Worm (Caenorhabditis elegans) whole organism, L4 larva: ENCODE results near the gene ssna-1.
A peak's percentile ranks its signal among the peaks of the same experiment; 100 is the strongest.

Experiments
- D1046.2 ChIP-seq: fragments of 200-800 bp; sonication (Bioruptor generic); IDR thresholded peaks from 2 replicates; pipeline ENCODE4 v1.3.6; 2022; ENCODE audit warnings: missing genetic modification characterization, missing compliant biosample characterization
- F10B5.3 ChIP-seq: sonication (generic microtip); optimal IDR thresholded peaks from 2 replicates; lab custom pipeline; 2016; ENCODE audit warnings: mild to moderate bottlenecking, missing genetic modification characterization, missing compliant biosample characterization
- Y105C5A.15 ChIP-seq: fragments of 200-800 bp; sonication (Bioruptor generic); IDR thresholded peaks from 2 replicates; pipeline ENCODE4 v1.3.6; 2022; ENCODE audit warnings: missing genetic modification characterization, missing compliant biosample characterization
- Y5F2A.4 ChIP-seq: fragments of 200-800 bp; sonication (Bioruptor generic); optimal IDR thresholded peaks from 2 replicates; lab custom pipeline; 2018; ENCODE audit warnings: mild to moderate bottlenecking, missing genetic modification characterization, missing compliant biosample characterization
- Y75B8A.6 ChIP-seq: fragments of 200-800 bp; sonication (Bioruptor generic); IDR thresholded peaks from 2 replicates; pipeline ENCODE4 v1.3.6; 2022; ENCODE audit warnings: missing genetic modification reagents, missing genetic modification characterization, missing compliant biosample characterization
- aha-1 ChIP-seq: fragments of 150-350 bp; peaks from one replicate; lab custom pipeline; 2014; ENCODE audit warnings: missing biosample characterization, missing genetic modification characterization
- ama-1 ChIP-seq: fragments of 150-350 bp; optimal IDR thresholded peaks from 2 replicates; lab custom pipeline; 2014; ENCODE audit warnings: inconsistent platforms, mixed read lengths
- arid-1 ChIP-seq: fragments of 200-800 bp; sonication (Bioruptor generic); conservative IDR thresholded peaks from 2 replicates; pipeline ENCODE4 v1.3.6; 2022; ENCODE audit warnings: missing genetic modification reagents, missing genetic modification characterization, missing compliant biosample characterization
- ceh-32 ChIP-seq: sonication (generic microtip); optimal IDR thresholded peaks from 2 replicates; lab custom pipeline; 2016; ENCODE audit warnings: mild to moderate bottlenecking, missing genetic modification characterization, missing compliant biosample characterization; ENCODE audit not compliant: poor library complexity
- ceh-44 ChIP-seq: fragments of 200-800 bp; sonication (Bioruptor generic); IDR thresholded peaks from 2 replicates; pipeline ENCODE4 v1.3.6; 2022; ENCODE audit warnings: missing genetic modification reagents, missing genetic modification characterization, missing compliant biosample characterization
- ceh-62 ChIP-seq: sonication (generic microtip); optimal IDR thresholded peaks from 2 replicates; lab custom pipeline; 2017; ENCODE audit warnings: missing biosample characterization, missing genetic modification characterization
- ceh-82 ChIP-seq: sonication (generic microtip); optimal IDR thresholded peaks from 2 replicates; lab custom pipeline; 2017; ENCODE audit warnings: missing biosample characterization, missing genetic modification characterization
- cey-2 ChIP-seq: sonication (generic microtip); optimal IDR thresholded peaks from 3 replicates; lab custom pipeline; 2017; ENCODE audit warnings: missing genetic modification characterization, mild to moderate bottlenecking, missing compliant biosample characterization, antibody characterized with exemption, borderline replicate concordance; ENCODE audit not compliant: insufficient read depth
- ctbp-1 ChIP-seq: fragments of 200-800 bp; sonication (Bioruptor generic); IDR thresholded peaks from 2 replicates; pipeline ENCODE4 v1.3.6; 2022; ENCODE audit warnings: missing genetic modification reagents, missing genetic modification characterization, missing compliant biosample characterization
- daf-16 ChIP-seq, 3 experiments: sonication (generic microtip); optimal IDR thresholded peaks; 2 replicates each; lab custom pipeline; 2016 to 2017; ENCODE audit warnings: missing genetic modification characterization in 3 of 3, missing genetic modification reagents in 3 of 3, mild to moderate bottlenecking in 2 of 3, missing compliant biosample characterization in 2 of 3, missing biosample characterization in 1 of 3, moderate library complexity in 1 of 3
- dmd-6 ChIP-seq: fragments of 200-800 bp; sonication (Bioruptor generic); IDR thresholded peaks from 2 replicates; pipeline ENCODE4 v1.3.6; 2022; ENCODE audit warnings: missing genetic modification reagents, missing genetic modification characterization, missing compliant biosample characterization
- duxl-1 ChIP-seq: sonication (generic microtip); optimal IDR thresholded peaks from 2 replicates; lab custom pipeline; 2016; ENCODE audit warnings: mild to moderate bottlenecking, missing genetic modification characterization, moderate library complexity, missing compliant biosample characterization; ENCODE audit not compliant: poor library complexity
- dve-1 ChIP-seq: sonication (generic microtip); optimal IDR thresholded peaks from 2 replicates; lab custom pipeline; 2017; ENCODE audit warnings: antibody characterized with exemption, mild to moderate bottlenecking, missing genetic modification characterization, missing compliant biosample characterization; ENCODE audit not compliant: insufficient read depth
- fos-1 ChIP-seq: fragments of 150-350 bp; optimal IDR thresholded peaks from 2 replicates; lab custom pipeline; 2014; ENCODE audit warnings: missing biosample characterization, missing genetic modification characterization
- gei-8 ChIP-seq: fragments of 200-800 bp; sonication (Bioruptor generic); optimal IDR thresholded peaks from 2 replicates; lab custom pipeline; 2018; ENCODE audit warnings: mild to moderate bottlenecking, missing genetic modification characterization, missing compliant biosample characterization
- hlh-11 ChIP-seq: fragments of 200-800 bp; sonication (Bioruptor generic); optimal IDR thresholded peaks from 2 replicates; lab custom pipeline; 2018; ENCODE audit warnings: mild to moderate bottlenecking, missing genetic modification characterization, missing compliant biosample characterization
- hlh-30 ChIP-seq: sonication (generic microtip); optimal IDR thresholded peaks from 2 replicates; lab custom pipeline; 2017; ENCODE audit warnings: antibody characterized with exemption, mild to moderate bottlenecking, missing genetic modification characterization, missing compliant biosample characterization; ENCODE audit not compliant: insufficient read depth
- lin-1 ChIP-seq: fragments of 200-800 bp; sonication (Bioruptor generic); IDR thresholded peaks from 2 replicates; pipeline ENCODE4 v1.3.6; 2022; ENCODE audit warnings: missing genetic modification reagents, missing genetic modification characterization, missing compliant biosample characterization
- lin-15B ChIP-seq: fragments of 150-350 bp; sonication (generic microtip); optimal IDR thresholded peaks from 3 replicates; lab custom pipeline; 2014; ENCODE audit warnings: missing biosample characterization, missing genetic modification characterization
- lin-38 ChIP-seq: fragments of 200-800 bp; sonication (Bioruptor generic); IDR thresholded peaks from 2 replicates; pipeline ENCODE4 v1.3.6; 2022; ENCODE audit warnings: missing genetic modification reagents, missing genetic modification characterization, missing compliant biosample characterization
- lir-3 ChIP-seq: sonication (generic microtip); optimal IDR thresholded peaks from 2 replicates; lab custom pipeline; 2016; ENCODE audit warnings: mild to moderate bottlenecking, missing genetic modification characterization, missing compliant biosample characterization
- mxl-3 ChIP-seq: fragments of 200-800 bp; sonication (Bioruptor generic); optimal IDR thresholded peaks from 2 replicates; lab custom pipeline; 2018; ENCODE audit warnings: mild to moderate bottlenecking, missing genetic modification characterization, missing compliant biosample characterization
- nhr-11 ChIP-seq: fragments of 150-350 bp; optimal IDR thresholded peaks from 2 replicates; lab custom pipeline; 2014; ENCODE audit warnings: missing biosample characterization, missing genetic modification characterization
- nhr-111 ChIP-seq: fragments of 200-800 bp; sonication (Bioruptor generic); optimal IDR thresholded peaks from 2 replicates; lab custom pipeline; 2018; ENCODE audit warnings: mild to moderate bottlenecking, missing genetic modification characterization, missing compliant biosample characterization
- nhr-237 ChIP-seq: sonication (generic microtip); optimal IDR thresholded peaks from 2 replicates; lab custom pipeline; 2017; ENCODE audit warnings: missing biosample characterization, missing genetic modification characterization
- nhr-25 ChIP-seq: sonication (generic microtip); optimal IDR thresholded peaks from 2 replicates; lab custom pipeline; 2017; ENCODE audit warnings: missing genetic modification characterization, mild to moderate bottlenecking, missing compliant biosample characterization, antibody characterized with exemption, moderate library complexity, borderline replicate concordance; ENCODE audit not compliant: insufficient read depth
- nhr-48 ChIP-seq: sonication (generic microtip); optimal IDR thresholded peaks from 2 replicates; lab custom pipeline; 2016; ENCODE audit warnings: mild to moderate bottlenecking, missing genetic modification characterization, missing compliant biosample characterization
- php-3 ChIP-seq: fragments of 200-800 bp; sonication (Bioruptor generic); IDR thresholded peaks from 2 replicates; pipeline ENCODE4 v1.3.6; 2022; ENCODE audit warnings: missing genetic modification reagents, missing genetic modification characterization, missing compliant biosample characterization
- pqm-1 ChIP-seq: sonication (generic microtip); optimal IDR thresholded peaks from 2 replicates; lab custom pipeline; 2017; ENCODE audit warnings: missing biosample characterization, missing genetic modification characterization
- snpc-1.2 ChIP-seq: fragments of 200-800 bp; sonication (Bioruptor generic); IDR thresholded peaks from 2 replicates; pipeline ENCODE4 v1.3.6; 2022; ENCODE audit warnings: missing genetic modification reagents, missing genetic modification characterization, missing compliant biosample characterization
- spr-3 ChIP-seq: fragments of 200-800 bp; sonication (Bioruptor generic); optimal IDR thresholded peaks from 2 replicates; lab custom pipeline; 2018; ENCODE audit warnings: mild to moderate bottlenecking, missing genetic modification characterization, missing compliant biosample characterization
- unc-39 ChIP-seq: sonication (generic microtip); optimal IDR thresholded peaks from 2 replicates; lab custom pipeline; 2017; ENCODE audit warnings: missing biosample characterization, missing genetic modification characterization
- vab-7 ChIP-seq: fragments of 200-800 bp; sonication (Bioruptor generic); IDR thresholded peaks from 2 replicates; pipeline ENCODE4 v1.3.6; 2022; ENCODE audit warnings: missing genetic modification reagents, missing genetic modification characterization, missing compliant biosample characterization

ssna-1 gene

DNA sequence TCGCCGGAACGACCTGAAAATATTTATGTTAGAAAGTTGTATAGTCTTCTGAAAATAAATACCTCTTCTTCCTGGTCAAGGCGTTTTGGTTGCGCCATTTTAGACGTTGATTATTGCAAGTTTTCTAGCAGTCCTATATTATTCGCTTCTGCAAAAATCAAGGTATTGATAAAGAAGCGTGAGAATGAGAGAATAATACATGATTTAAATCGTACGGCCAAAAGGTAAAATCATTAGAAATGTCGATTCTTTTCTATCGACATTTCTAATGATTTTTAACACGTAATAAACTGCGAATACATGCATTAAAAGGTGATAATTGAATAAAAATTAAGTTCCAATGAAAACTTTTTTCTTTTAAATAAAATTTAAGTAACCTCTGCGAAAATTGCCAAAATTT, 12.0 kb upstream of the ssna-1 start, which contains the start of gene fln-1:
Gene fln-1 (minus strand): TSS at position 101 of the 400 bp plus-strand sequence.
- no peak for TF ChIP-seq hlh-11 (tag; lab: Kevin White, UChicago)
- TF ChIP-seq dve-1 = no peak
- TF ChIP-seq aha-1 (tag; lab: Kevin White, UChicago) = no peak
- no peak for TF ChIP-seq nhr-111 (GFP tag; lab: Kevin White, UChicago)
- TF ChIP-seq nhr-48 (tag; lab: Kevin White, UChicago) = no peak
- TF ChIP-seq gei-8 (GFP tag; lab: Kevin White, UChicago) = no peak
- no peak for TF ChIP-seq lir-3
- TF ChIP-seq Y5F2A.4 (GFP tag; lab: Kevin White, UChicago) = no peak
- no peak for TF ChIP-seq unc-39 (tag; lab: Kevin White, UChicago)
- TF ChIP-seq D1046.2 (GFP tag; lab: Robert Waterston, UW) = no peak

DNA sequence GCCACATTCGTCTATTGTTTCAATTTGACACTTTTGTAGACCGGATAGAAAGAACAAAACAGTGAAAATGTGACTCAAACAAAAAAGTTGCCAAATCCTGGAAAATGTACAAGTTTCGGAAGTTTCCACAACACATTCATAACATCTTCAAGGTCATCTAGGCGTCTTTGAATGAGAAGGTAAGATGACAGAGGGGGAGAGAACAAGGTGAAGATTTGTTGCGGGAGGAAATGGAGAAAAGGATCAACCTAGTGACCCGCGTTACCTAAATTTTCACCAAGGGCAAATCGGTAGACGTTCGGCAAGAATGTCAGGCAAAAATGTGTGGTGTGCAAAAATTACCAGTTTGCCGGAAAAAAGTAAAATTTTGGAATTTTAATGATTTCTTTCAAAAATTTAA, 10.1 kb upstream of the ssna-1 start:
- no peak for TF ChIP-seq lin-1 (GFP tag; lab: Robert Waterston, UW)
- TF ChIP-seq nhr-237 (tag; lab: Kevin White, UChicago) = no peak
- no peak for TF ChIP-seq ama-1
- no peak for TF ChIP-seq snpc-1.2 (GFP tag; lab: Robert Waterston, UW)
- TF ChIP-seq duxl-1 (tag; lab: Kevin White, UChicago) = no peak
- no peak for TF ChIP-seq ceh-44 (GFP tag; lab: Robert Waterston, UW)
- no peak for TF ChIP-seq Y75B8A.6 (GFP tag; lab: Robert Waterston, UW)
- no peak for TF ChIP-seq Y105C5A.15 (GFP tag; lab: Robert Waterston, UW)
- no peak for TF ChIP-seq lin-38 (GFP tag; lab: Robert Waterston, UW)
- no peak for TF ChIP-seq lir-3
- no peak for TF ChIP-seq php-3 (GFP tag; lab: Robert Waterston, UW)
- TF ChIP-seq arid-1 = no peak
- no peak for TF ChIP-seq dve-1
- no peak for TF ChIP-seq ceh-32 (tag; lab: Kevin White, UChicago)
- TF ChIP-seq ctbp-1 (GFP tag; lab: Robert Waterston, UW) = no peak
- TF ChIP-seq nhr-111 (GFP tag; lab: Kevin White, UChicago) = no peak
- TF ChIP-seq lin-15B (tag; lab: Kevin White, UChicago) = no peak
- no peak for TF ChIP-seq nhr-25 (tag; lab: Kevin White, UChicago)

DNA sequence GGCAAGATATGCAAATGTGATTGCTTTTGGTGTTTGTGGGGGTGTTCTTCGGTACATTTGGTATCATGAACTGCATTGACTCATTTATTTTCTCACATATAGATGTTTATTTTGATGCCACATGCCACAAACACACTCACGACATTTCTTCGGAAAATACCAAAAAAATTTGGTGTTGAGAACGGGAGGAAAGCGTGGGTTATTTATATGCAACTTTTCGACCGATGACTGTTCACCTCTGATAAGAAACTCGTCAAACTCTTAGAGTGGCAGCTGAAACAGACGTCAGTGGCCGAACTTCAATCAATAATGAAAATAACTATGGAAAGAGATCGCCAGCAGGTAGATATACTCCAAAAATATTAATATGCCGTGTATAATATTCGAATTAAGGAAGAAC, 9.5 kb upstream of the ssna-1 start:
- TF ChIP-seq dmd-6 (peak; percentile 43; the same call in 1 of the 2 replicates), hlh-30 (tag; lab: Kevin White, UChicago) (peak; percentile 32), vab-7 (GFP tag; lab: Robert Waterston, UW) (no peak), cey-2 (tag; lab: Kevin White, UChicago) (no peak), fos-1 (tag; lab: Kevin White, UChicago) (no peak), hlh-11 (tag; lab: Kevin White, UChicago) (peak; percentile 32), daf-16 (GFP tag; optimal IDR thresholded peaks at IDR 0.05; lab: Kevin White, UChicago) (no peak), daf-16 (tag; optimal IDR thresholded peaks at IDR 0.05; lab: Kevin White, UChicago) (peak; percentile 81), pqm-1 (tag; lab: Kevin White, UChicago) (peak; percentile 69), dve-1 (peak; percentile 15), lin-38 (GFP tag; lab: Robert Waterston, UW) (peak; percentile 32; the same call in 1 of the 2 replicates)
- TF ChIP-seq, all 104 proteins: peak for 7

DNA sequence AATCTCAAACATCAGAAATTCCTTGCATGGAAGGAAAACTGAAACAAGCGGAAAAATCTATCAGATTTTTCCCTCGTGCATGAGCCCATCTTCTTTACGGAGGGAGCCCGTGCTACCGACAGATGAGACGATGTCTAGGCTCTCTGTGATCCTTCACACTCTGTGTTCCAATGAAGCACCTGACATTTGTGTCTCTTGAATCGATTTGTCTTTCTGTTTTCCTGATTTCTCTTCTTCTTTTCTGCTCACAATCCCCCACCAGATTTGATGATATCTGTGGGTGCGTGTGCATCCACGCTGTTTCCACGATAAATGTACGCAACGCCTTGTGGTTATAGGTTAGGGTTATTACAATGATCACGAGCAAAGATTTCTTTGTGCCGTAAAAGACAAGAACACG, 9.0 kb upstream of the ssna-1 start:
- no peak for TF ChIP-seq F10B5.3 (tag; lab: Kevin White, UChicago)
- peak; percentile 38 for TF ChIP-seq nhr-11 (tag; lab: Kevin White, UChicago)
- peak; percentile 36 for TF ChIP-seq mxl-3 (GFP tag; lab: Kevin White, UChicago)
- TF ChIP-seq spr-3 (GFP tag; lab: Kevin White, UChicago) = no peak
- no peak for TF ChIP-seq ceh-62 (tag; lab: Kevin White, UChicago)
- no peak for TF ChIP-seq lin-1 (GFP tag; lab: Robert Waterston, UW)
- no peak for TF ChIP-seq ceh-82
